Fruit fly (Drosophila melanogaster) whole organism, embryonic: ENCODE results near the gene aln.

Experiments used
- Aef1 ChIP-seq: fragments of 200-800 bp; sonication (Bioruptor generic); IDR thresholded peaks from 3 replicates; pipeline ENCODE4 v1.3.6; 2022; ENCODE audit warnings: missing biosample characterization, missing genetic modification characterization
- Asciz ChIP-seq: fragments of 200-800 bp; sonication (Bioruptor generic); optimal IDR thresholded peaks from 2 replicates; lab custom pipeline; 2017; ENCODE audit warnings: missing biosample characterization, mild to moderate bottlenecking, missing genetic modification characterization, missing genetic modification reagents
- Atf-2 ChIP-seq: fragments of 200-800 bp; sonication (Bioruptor generic); optimal IDR thresholded peaks from 2 replicates; lab custom pipeline; 2016; ENCODE audit warnings: missing biosample characterization, missing genetic modification characterization
- Bteb2 ChIP-seq: fragments of 200-800 bp; sonication (Bioruptor generic); optimal IDR thresholded peaks from 2 replicates; lab custom pipeline; 2016; ENCODE audit warnings: missing biosample characterization, missing genetic modification characterization
- CG10321 ChIP-seq: fragments of 200-800 bp; sonication (Bioruptor generic); IDR thresholded peaks from 2 replicates; pipeline ENCODE4 v1.3.6; 2022; ENCODE audit warnings: missing biosample characterization, missing genetic modification characterization
- CG11695 ChIP-seq: fragments of 200-800 bp; sonication (Bioruptor generic); IDR thresholded peaks from 3 replicates; pipeline ENCODE4 v1.3.6; 2022; ENCODE audit warnings: missing biosample characterization, missing genetic modification characterization
- CG12071 ChIP-seq: fragments of 200-800 bp; sonication (Bioruptor generic); optimal IDR thresholded peaks from 3 replicates; lab custom pipeline; 2018; ENCODE audit warnings: missing biosample characterization, mild to moderate bottlenecking, missing genetic modification characterization
- CG12299 ChIP-seq: fragments of 200-800 bp; sonication (Bioruptor generic); optimal IDR thresholded peaks from 2 replicates; lab custom pipeline; 2018; ENCODE audit warnings: missing biosample characterization, mild to moderate bottlenecking, missing genetic modification characterization
- CG13624 ChIP-seq: fragments of 200-800 bp; sonication (Bioruptor generic); optimal IDR thresholded peaks from 2 replicates; lab custom pipeline; 2016; ENCODE audit warnings: missing biosample characterization, missing genetic modification characterization
- CG14441 ChIP-seq: fragments of 200-800 bp; sonication (Bioruptor generic); IDR thresholded peaks from 2 replicates; pipeline ENCODE4 v1.3.6; 2022; ENCODE audit warnings: missing biosample characterization, missing genetic modification characterization
- CG14667 ChIP-seq: fragments of 200-800 bp; sonication (Bioruptor generic); IDR thresholded peaks from 2 replicates; pipeline ENCODE4 v1.3.6; 2022; ENCODE audit warnings: missing biosample characterization, missing genetic modification characterization
- CG15479 ChIP-seq: fragments of 200-800 bp; sonication (Bioruptor generic); optimal IDR thresholded peaks from 3 replicates; lab custom pipeline; 2019; ENCODE audit warnings: missing biosample characterization, mild to moderate bottlenecking, missing genetic modification characterization, moderate library complexity
- CG1792 ChIP-seq: fragments of 200-800 bp; sonication (Bioruptor generic); optimal IDR thresholded peaks from 2 replicates; lab custom pipeline; 2016; ENCODE audit warnings: missing biosample characterization, missing genetic modification characterization
- CG31224 ChIP-seq: fragments of 200-800 bp; sonication (Bioruptor generic); IDR thresholded peaks from 2 replicates; pipeline ENCODE4 v1.3.6; 2022; ENCODE audit warnings: missing biosample characterization, missing genetic modification characterization
- CG34224 ChIP-seq: fragments of 200-800 bp; sonication (Bioruptor generic); IDR thresholded peaks from 3 replicates; pipeline ENCODE4 v1.3.6; 2022; ENCODE audit warnings: missing biosample characterization, missing genetic modification characterization; ENCODE audit not compliant: partially characterized antibody
- CG34422 ChIP-seq: fragments of 200-800 bp; sonication (Bioruptor generic); IDR thresholded peaks from 3 replicates; pipeline ENCODE4 v1.3.6; 2022; ENCODE audit warnings: missing biosample characterization, missing genetic modification characterization
- CG3726 ChIP-seq: fragments of 200-800 bp; sonication (Bioruptor generic); IDR thresholded peaks from 3 replicates; pipeline ENCODE4, ENCODE4 v1.3.6; 2022; ENCODE audit warnings: missing biosample characterization, missing genetic modification characterization
- CG4820 ChIP-seq: fragments of 200-800 bp; sonication (Bioruptor generic); optimal IDR thresholded peaks from 3 replicates; lab custom pipeline; 2016; ENCODE audit warnings: missing biosample characterization, missing genetic modification characterization
- CG5245 ChIP-seq: fragments of 200-800 bp; sonication (Bioruptor generic); optimal IDR thresholded peaks from 3 replicates; lab custom pipeline; 2016; ENCODE audit warnings: missing biosample characterization, missing genetic modification characterization
- CG6813 ChIP-seq: fragments of 200-800 bp; sonication (Bioruptor generic); optimal IDR thresholded peaks from 2 replicates; lab custom pipeline; 2017; ENCODE audit warnings: missing biosample characterization, missing genetic modification characterization, mild to moderate bottlenecking, moderate library complexity, missing genetic modification reagents
- CG7372 ChIP-seq: fragments of 200-800 bp; sonication (Bioruptor generic); IDR thresholded peaks from 2 replicates; pipeline ENCODE4 v1.3.6; 2022; ENCODE audit warnings: missing biosample characterization, missing genetic modification characterization
- CG7963 ChIP-seq: fragments of 200-800 bp; sonication (Bioruptor generic); IDR thresholded peaks from 3 replicates; pipeline ENCODE4 v1.3.6; 2022; ENCODE audit warnings: missing biosample characterization, missing genetic modification characterization; ENCODE audit not compliant: partially characterized antibody
- CG8478 ChIP-seq: fragments of >200 bp; optimal IDR thresholded peaks from 2 replicates; lab custom pipeline; 2018
- Dip2 ChIP-seq: fragments of 200-800 bp; sonication (Bioruptor generic); IDR thresholded peaks from 2 replicates; pipeline ENCODE4 v1.3.6; 2022; ENCODE audit warnings: missing biosample characterization, missing genetic modification characterization
- ERR ChIP-seq: fragments of 200-800 bp; sonication (Bioruptor generic); optimal IDR thresholded peaks from 2 replicates; lab custom pipeline; 2016; ENCODE audit warnings: missing biosample characterization, missing genetic modification characterization
- Fer2 ChIP-seq: fragments of 200-800 bp; sonication (Bioruptor generic); optimal IDR thresholded peaks from 2 replicates; lab custom pipeline; 2018; ENCODE audit warnings: missing biosample characterization, mild to moderate bottlenecking, missing genetic modification characterization, moderate library complexity
- GATAe ChIP-seq: fragments of 200-800 bp; sonication (Bioruptor generic); conservative IDR thresholded peaks from 2 replicates; pipeline ENCODE4 v1.3.6; 2022; ENCODE audit warnings: missing biosample characterization, missing genetic modification characterization
- Gug ChIP-seq: fragments of 200-800 bp; sonication (Bioruptor generic); IDR thresholded peaks from 4 replicates; pipeline ENCODE4 v1.3.6; 2022; ENCODE audit warnings: missing biosample characterization, missing genetic modification characterization
- Hr39 ChIP-seq: fragments of >200 bp; optimal IDR thresholded peaks from 2 replicates; lab custom pipeline; 2017
- NC2α ChIP-seq: fragments of 200-800 bp; sonication (Bioruptor generic); optimal IDR thresholded peaks from 2 replicates; lab custom pipeline; 2016; ENCODE audit warnings: missing biosample characterization, missing genetic modification characterization
- Rfx ChIP-seq: fragments of 200-800 bp; sonication (Bioruptor generic); IDR thresholded peaks from 2 replicates; pipeline ENCODE4 v1.3.6; 2022; ENCODE audit warnings: missing biosample characterization, missing genetic modification characterization
- Ssrp ChIP-seq: fragments of 200-800 bp; sonication (Bioruptor generic); optimal IDR thresholded peaks from 2 replicates; lab custom pipeline; 2018; ENCODE audit warnings: missing biosample characterization, mild to moderate bottlenecking, missing genetic modification characterization, moderate library complexity
- Taf1 ChIP-seq: fragments of 200-800 bp; sonication (Bioruptor generic); IDR thresholded peaks from 2 replicates; pipeline ENCODE4 v1.3.6; 2022; ENCODE audit warnings: missing biosample characterization, missing genetic modification characterization
- abd-A ChIP-seq: fragments of 200-800 bp; sonication (Bioruptor generic); optimal IDR thresholded peaks from 3 replicates; lab custom pipeline; 2019; ENCODE audit warnings: missing biosample characterization, mild to moderate bottlenecking, missing genetic modification characterization, moderate library complexity
- ash1 ChIP-seq: fragments of 200-800 bp; sonication (Bioruptor generic); optimal IDR thresholded peaks from 2 replicates; lab custom pipeline; 2018; ENCODE audit warnings: missing biosample characterization, mild to moderate bottlenecking, missing genetic modification characterization
- crc ChIP-seq: fragments of 200-800 bp; sonication (Bioruptor generic); optimal IDR thresholded peaks from 2 replicates; lab custom pipeline; 2016; ENCODE audit warnings: missing biosample characterization, missing genetic modification characterization
- dati ChIP-seq: fragments of 200-800 bp; sonication (Bioruptor generic); IDR thresholded peaks from 2 replicates; pipeline ENCODE4 v1.3.6; 2022; ENCODE audit warnings: missing biosample characterization, missing genetic modification characterization
- dmrt99B ChIP-seq: fragments of 200-800 bp; sonication (Bioruptor generic); optimal IDR thresholded peaks from 2 replicates; lab custom pipeline; 2018; ENCODE audit warnings: missing biosample characterization, mild to moderate bottlenecking, missing genetic modification characterization, moderate library complexity
- en ChIP-seq: fragments of 200-800 bp; sonication (Bioruptor generic); optimal IDR thresholded peaks from 2 replicates; lab custom pipeline; 2016; ENCODE audit warnings: missing biosample characterization, missing genetic modification characterization
- ewg ChIP-seq: fragments of 200-800 bp; sonication (Bioruptor generic); optimal IDR thresholded peaks from 3 replicates; lab custom pipeline; 2017; ENCODE audit warnings: mild to moderate bottlenecking, missing biosample characterization, missing genetic modification reagents, missing genetic modification characterization
- fd102C ChIP-seq: fragments of 200-800 bp; sonication (Bioruptor generic); optimal IDR thresholded peaks from 2 replicates; lab custom pipeline; 2018; ENCODE audit warnings: missing biosample characterization, mild to moderate bottlenecking, missing genetic modification characterization, moderate library complexity
- gcm ChIP-seq: fragments of 200-800 bp; sonication (Bioruptor generic); optimal IDR thresholded peaks from 2 replicates; lab custom pipeline; 2019; ENCODE audit warnings: missing biosample characterization, mild to moderate bottlenecking, missing genetic modification characterization, moderate library complexity
- kah ChIP-seq: fragments of 200-800 bp; sonication (Bioruptor generic); optimal IDR thresholded peaks from 2 replicates; lab custom pipeline; 2018; ENCODE audit warnings: missing biosample characterization, mild to moderate bottlenecking, missing genetic modification characterization
- lab ChIP-seq: fragments of 200-800 bp; sonication (Bioruptor generic); optimal IDR thresholded peaks from 3 replicates; lab custom pipeline; 2017; ENCODE audit warnings: missing biosample characterization, missing genetic modification characterization, mild to moderate bottlenecking, moderate library complexity, missing genetic modification reagents
- nom ChIP-seq: fragments of 200-800 bp; sonication (Bioruptor generic); optimal IDR thresholded peaks from 2 replicates; lab custom pipeline; 2017; ENCODE audit warnings: missing biosample characterization, missing genetic modification characterization, mild to moderate bottlenecking, moderate library complexity, missing genetic modification reagents
- odd ChIP-seq: fragments of 200-800 bp; sonication (Bioruptor generic); optimal IDR thresholded peaks from 2 replicates; lab custom pipeline; 2017; ENCODE audit warnings: missing biosample characterization, mild to moderate bottlenecking, missing genetic modification characterization
- pum ChIP-seq: fragments of 200-800 bp; sonication (Bioruptor generic); optimal IDR thresholded peaks from 2 replicates; lab custom pipeline; 2016; ENCODE audit warnings: missing biosample characterization, missing genetic modification characterization
- ranshi ChIP-seq: fragments of 200-800 bp; sonication (Bioruptor generic); IDR thresholded peaks from 2 replicates; pipeline ENCODE4 v1.3.6; 2022; ENCODE audit warnings: missing biosample characterization, missing genetic modification characterization
- slbo ChIP-seq: fragments of 200-800 bp; sonication (Bioruptor generic); IDR thresholded peaks from 2 replicates; pipeline ENCODE4 v1.3.6; 2022; ENCODE audit warnings: missing biosample characterization, missing genetic modification characterization
- sqz ChIP-seq: fragments of 200-800 bp; sonication (Bioruptor generic); optimal IDR thresholded peaks from 3 replicates; lab custom pipeline; 2018; ENCODE audit warnings: missing biosample characterization, mild to moderate bottlenecking, missing genetic modification characterization
- unpg ChIP-seq: fragments of 200-800 bp; sonication (Bioruptor generic); optimal IDR thresholded peaks from 3 replicates; lab custom pipeline; 2018; ENCODE audit warnings: missing biosample characterization, mild to moderate bottlenecking, missing genetic modification characterization, moderate library complexity
- zfh2 ChIP-seq: fragments of 200-800 bp; sonication (Bioruptor generic); optimal IDR thresholded peaks from 2 replicates; lab custom pipeline; 2016; ENCODE audit warnings: missing biosample characterization, missing genetic modification characterization

aln gene

DNA sequence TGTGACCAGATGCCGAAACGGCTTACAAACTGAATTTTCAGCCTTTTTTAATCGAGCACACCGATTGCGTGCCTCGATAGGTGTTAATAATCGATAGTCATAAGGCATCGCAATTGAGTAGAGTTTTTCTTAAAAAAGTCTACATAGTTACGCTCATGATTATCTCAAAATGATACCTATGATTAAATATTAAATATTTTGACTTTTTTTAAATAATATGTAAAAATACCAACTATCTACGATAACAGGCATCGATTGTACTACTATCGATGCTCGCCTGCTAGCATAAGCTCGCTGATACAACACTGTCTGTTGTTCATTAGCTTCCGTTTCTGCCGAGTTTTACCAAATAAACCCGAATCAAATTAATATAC lies 41.1 kb downstream of the aln start (continued):
- TF ChIP-seq kah (GFP tag; lab: Kevin White, UChicago) (no peak), Bteb2 (no peak), CG8478 (lab: Kevin White, UChicago) (no peak), dmrt99B (peak; percentile 42), GATAe (GFP tag; lab: Robert Waterston, UW) (no peak), fd102C (GFP tag; lab: Kevin White, UChicago) (no peak), CG31224 (GFP tag; lab: Robert Waterston, UW) (no peak), CG1792 (GFP tag; lab: Kevin White, UChicago) (no peak), CG4820 (GFP tag; lab: Kevin White, UChicago) (no peak), en (GFP tag; lab: Kevin White, UChicago) (no peak), CG12071 (peak; percentile 48), CG13624 (GFP tag; lab: Kevin White, UChicago) (no peak), Fer2 (peak; percentile 32), ERR (GFP tag; lab: Kevin White, UChicago) (no peak), CG14441 (GFP tag; lab: Robert Waterston, UW) (0 out of 2 replicates have a peak, but pooled peaks have one; percentile 24), Gug (peak; percentile 35; the same call in 1 of the 4 replicates), gcm (no peak), Atf-2 (no peak), CG15479 (GFP tag; lab: Kevin White, UChicago) (peak; percentile 8), dati (no peak), abd-A (tag; lab: Kevin White, UChicago) (no peak), Asciz (GFP tag; lab: Kevin White, UChicago) (peak; percentile 15), NC2α (GFP tag; lab: Kevin White, UChicago) (no peak), Aef1 (GFP tag; lab: Robert Waterston, UW) (no peak; the same call in 2 of the 3 replicates), Rfx (GFP tag; lab: Robert Waterston, UW) (peak; percentile 87), ranshi (GFP tag; lab: Robert Waterston, UW) (0 out of 2 replicates have a peak, but pooled peaks have one; percentile 26), slbo (GFP tag; lab: Robert Waterston, UW) (peak; percentile 64), lab (peak; percentile 71), crc (GFP tag; lab: Kevin White, UChicago) (no peak), CG5245 (no peak), CG7372 (GFP tag; lab: Robert Waterston, UW) (0 out of 2 replicates have a peak, but pooled peaks have one; percentile 24), CG11695 (GFP tag; lab: Robert Waterston, UW) (no peak), zfh2 (GFP tag; lab: Kevin White, UChicago) (peak; percentile 8), nom (GFP tag; lab: Kevin White, UChicago) (peak; percentile 38), CG7963 (GFP tag; lab: Robert Waterston, UW) (peak; percentile 69; the same call in 2 of the 3 replicates), odd (no peak), CG12299 (no peak), Dip2 (GFP tag; lab: Robert Waterston, UW) (no peak), CG3726 (no peak), unpg (GFP tag; lab: Kevin White, UChicago) (peak; percentile 24), Hr39 (lab: Kevin White, UChicago) (no peak), Taf1 (GFP tag; lab: Robert Waterston, UW) (no peak; the same call in 1 of the 2 replicates), pum (no peak), CG6813 (GFP tag; lab: Kevin White, UChicago) (peak; percentile 6), sqz (GFP tag; lab: Kevin White, UChicago) (no peak), CG10321 (GFP tag; lab: Robert Waterston, UW) (no peak), ash1 (GFP tag; lab: Kevin White, UChicago) (peak; percentile 17), Ssrp (tag; lab: Kevin White, UChicago) (no peak), CG14667 (GFP tag; lab: Robert Waterston, UW) (peak; percentile 8; the same call in 1 of the 2 replicates), ewg (GFP tag; lab: Kevin White, UChicago) (peak; percentile 13), CG34422 (GFP tag; lab: Robert Waterston, UW) (peak; percentile 33; the same call in 2 of the 3 replicates), CG34224 (peak; percentile 80)
